Worm (Caenorhabditis elegans) whole organism, L1 larva: ENCODE data around the gene C33D9.10.

ENCODE experiments used
- ceh-63 ChIP-seq: fragments of 200-800 bp; sonication (Bioruptor generic); optimal IDR thresholded peaks from 2 replicates; lab custom pipeline; 2018; ENCODE audit warnings: mild to moderate bottlenecking, missing genetic modification characterization, missing compliant biosample characterization
- egl-27 ChIP-seq, 2 experiments: fragments of 150-350 bp in 1 of 2; sonication (generic microtip); optimal IDR thresholded peaks; 3 replicates each; lab custom pipeline; 2017 to 2018; ENCODE audit warnings: missing biosample characterization in 2 of 2, missing genetic modification characterization in 2 of 2, missing genetic modification reagents in 2 of 2
- elt-2 ChIP-seq: sonication (generic microtip); optimal IDR thresholded peaks from 2 replicates; lab custom pipeline; 2016; ENCODE audit warnings: missing genetic modification characterization, mild to moderate bottlenecking, inconsistent platforms, missing compliant biosample characterization, missing genetic modification reagents
- nhr-90 ChIP-seq: sonication (generic microtip); optimal IDR thresholded peaks from 2 replicates; lab custom pipeline; 2016; ENCODE audit warnings: mild to moderate bottlenecking, missing genetic modification characterization, missing compliant biosample characterization; ENCODE audit not compliant: poor library complexity

- TF ChIP-seq nhr-90: no peak
- no peak for TF ChIP-seq egl-27 (tag; optimal IDR thresholded peaks at IDR 0.05; lab: Kevin White, UChicago)
- TF ChIP-seq ceh-63 (GFP tag; lab: Kevin White, UChicago): no peak
- no peak for TF ChIP-seq elt-2
Observed at ce11 chrIV:8740952-8741438, 47.0 kb downstream of the C33D9.10 start, which contains the start of gene F21D5.6.
